Worm (Caenorhabditis elegans) whole organism, young adult: ENCODE measurements around the gene nucb-1.

Experiments
- B0035.1 ChIP-seq: sonication (generic microtip); optimal IDR thresholded peaks from 2 replicates; lab custom pipeline; 2016; ENCODE audit warnings: missing genetic modification characterization, mild to moderate bottlenecking, missing compliant biosample characterization, missing genotype, missing genetic modification reagents
- F23B12.7 ChIP-seq: sonication (generic microtip); optimal IDR thresholded peaks from 2 replicates; lab custom pipeline; 2017; ENCODE audit warnings: missing genetic modification characterization, mild to moderate bottlenecking, missing compliant biosample characterization, antibody characterized with exemption, moderate library complexity; ENCODE audit not compliant: insufficient read depth
- F52B5.7 ChIP-seq: sonication (generic microtip); optimal IDR thresholded peaks from 2 replicates; lab custom pipeline; 2016; ENCODE audit warnings: mild to moderate bottlenecking, missing genetic modification characterization, missing compliant biosample characterization
- K11D2.4 ChIP-seq: fragments of 200-800 bp; sonication (Bioruptor generic); IDR thresholded peaks from 2 replicates; pipeline ENCODE4 v1.3.6; 2022; ENCODE audit warnings: missing genetic modification reagents, missing genetic modification characterization, missing compliant biosample characterization
- T07F8.4 ChIP-seq: sonication (generic microtip); optimal IDR thresholded peaks from 2 replicates; lab custom pipeline; 2016; ENCODE audit warnings: mild to moderate bottlenecking, missing genetic modification characterization, moderate library complexity, missing compliant biosample characterization
- Y56A3A.18 ChIP-seq: fragments of 200-800 bp; sonication (Bioruptor generic); IDR thresholded peaks from 2 replicates; pipeline ENCODE4 v1.3.6; 2022; ENCODE audit warnings: missing genetic modification reagents, missing genetic modification characterization, missing compliant biosample characterization
- aptf-3 ChIP-seq: fragments of 200-800 bp; sonication (Bioruptor generic); IDR thresholded peaks from 2 replicates; pipeline ENCODE4 v1.3.6; 2022; ENCODE audit warnings: missing genetic modification characterization, missing compliant biosample characterization
- ccch-3 ChIP-seq: fragments of 200-800 bp; sonication (Bioruptor generic); optimal IDR thresholded peaks from 2 replicates; lab custom pipeline; 2018; ENCODE audit warnings: mild to moderate bottlenecking, missing genetic modification characterization, missing compliant biosample characterization
- cebp-1 ChIP-seq, 2 experiments: fragments of 200-800 bp in 1 of 2; sonication (Bioruptor generic) in 1 of 2; sonication (generic microtip) in 1 of 2; IDR thresholded peaks in 1 of 2; optimal IDR thresholded peaks in 1 of 2; 2 replicates each; pipeline versions ENCODE4 v1.3.6 to Lab custom; 2017 to 2022; ENCODE audit warnings: missing compliant biosample characterization in 2 of 2, missing genetic modification characterization in 2 of 2, mild to moderate bottlenecking in 1 of 2, missing genetic modification reagents in 1 of 2, moderate library complexity in 1 of 2
- cebp-2 ChIP-seq: fragments of 200-800 bp; sonication (Bioruptor generic); IDR thresholded peaks from 2 replicates; pipeline ENCODE4 v1.3.6; 2022; ENCODE audit warnings: missing genetic modification characterization, missing compliant biosample characterization
- ceh-100 ChIP-seq: fragments of 200-800 bp; sonication (Bioruptor generic); IDR thresholded peaks from 2 replicates; pipeline ENCODE4 v1.3.6; 2022; ENCODE audit warnings: missing genetic modification reagents, missing genetic modification characterization, missing compliant biosample characterization
- die-1 ChIP-seq: sonication (generic microtip); optimal IDR thresholded peaks from 2 replicates; lab custom pipeline; 2016; ENCODE audit warnings: missing genotype, mild to moderate bottlenecking, missing genetic modification characterization, missing compliant biosample characterization
- dox-1 ChIP-seq: fragments of 200-800 bp; sonication (Bioruptor generic); IDR thresholded peaks from 2 replicates; pipeline ENCODE4 v1.3.6; 2022; ENCODE audit warnings: missing genetic modification reagents, missing genetic modification characterization, missing compliant biosample characterization
- egrh-3 ChIP-seq: fragments of 200-800 bp; sonication (Bioruptor generic); IDR thresholded peaks from 2 replicates; pipeline ENCODE4 v1.3.6; 2022; ENCODE audit warnings: missing genetic modification reagents, missing genetic modification characterization, missing compliant biosample characterization
- ets-4 ChIP-seq: fragments of 200-800 bp; sonication (Bioruptor generic); optimal IDR thresholded peaks from 2 replicates; lab custom pipeline; 2018; ENCODE audit warnings: mild to moderate bottlenecking, missing genetic modification characterization, missing compliant biosample characterization
- gei-17 ChIP-seq: fragments of 200-800 bp; sonication (Bioruptor generic); optimal IDR thresholded peaks from 2 replicates; lab custom pipeline; 2018; ENCODE audit warnings: mild to moderate bottlenecking, missing genetic modification characterization, missing compliant biosample characterization
- hlh-26 ChIP-seq: fragments of 200-800 bp; sonication (Bioruptor generic); conservative IDR thresholded peaks from 2 replicates; pipeline ENCODE4 v1.3.6; 2022; ENCODE audit warnings: missing genetic modification reagents, missing genetic modification characterization, missing compliant biosample characterization
- hmg-1.2 ChIP-seq: fragments of 200-800 bp; sonication (Bioruptor generic); IDR thresholded peaks from 2 replicates; pipeline ENCODE4 v1.3.6; 2022; ENCODE audit warnings: missing genetic modification reagents, missing genetic modification characterization, missing compliant biosample characterization
- hsf-1 ChIP-seq: fragments of 200-800 bp; sonication (Bioruptor generic); IDR thresholded peaks from 2 replicates; pipeline ENCODE4 v1.3.6; 2022; ENCODE audit warnings: missing genetic modification reagents, missing genetic modification characterization, missing compliant biosample characterization
- lag-1 ChIP-seq: fragments of 200-800 bp; sonication (Bioruptor generic); IDR thresholded peaks from 2 replicates; pipeline ENCODE4 v1.3.6; 2022; ENCODE audit warnings: missing genetic modification reagents, missing genetic modification characterization, missing compliant biosample characterization
- let-607 ChIP-seq, 2 experiments: fragments of 200-800 bp in 1 of 2; sonication (Bioruptor generic) in 1 of 2; sonication (generic microtip) in 1 of 2; optimal IDR thresholded peaks; 2 replicates each; lab custom pipeline; 2016 to 2018; ENCODE audit warnings: mild to moderate bottlenecking in 2 of 2, missing compliant biosample characterization in 2 of 2, missing genetic modification characterization in 2 of 2, moderate library complexity in 2 of 2, missing genotype in 1 of 2
- lin-26 ChIP-seq: fragments of 200-800 bp; sonication (Bioruptor generic); IDR thresholded peaks from 2 replicates; pipeline ENCODE4 v1.3.6; 2022; ENCODE audit warnings: missing genetic modification reagents, missing genetic modification characterization, missing compliant biosample characterization
- lin-40 ChIP-seq: sonication (generic microtip); optimal IDR thresholded peaks from 2 replicates; lab custom pipeline; 2016; ENCODE audit warnings: missing genetic modification characterization, mild to moderate bottlenecking, missing compliant biosample characterization, missing genotype, missing genetic modification reagents
- lsy-27 ChIP-seq: sonication (generic microtip); optimal IDR thresholded peaks from 2 replicates; lab custom pipeline; 2017; ENCODE audit warnings: missing genetic modification characterization, mild to moderate bottlenecking, missing compliant biosample characterization, antibody characterized with exemption, missing genotype, borderline replicate concordance; ENCODE audit not compliant: insufficient read depth
- mcd-1 ChIP-seq: fragments of 200-800 bp; sonication (Bioruptor generic); IDR thresholded peaks from 2 replicates; pipeline ENCODE4 v1.3.6; 2022; ENCODE audit warnings: missing genetic modification reagents, missing genetic modification characterization, missing compliant biosample characterization
- mel-28 ChIP-seq: sonication (generic microtip); optimal IDR thresholded peaks from 2 replicates; lab custom pipeline; 2016; ENCODE audit warnings: borderline replicate concordance, mild to moderate bottlenecking, missing genetic modification characterization, missing compliant biosample characterization
- mes-4 ChIP-seq: sonication (generic microtip); optimal IDR thresholded peaks from 2 replicates; lab custom pipeline; 2016; ENCODE audit warnings: missing genotype, missing genetic modification characterization, missing compliant biosample characterization
- nfya-2 ChIP-seq: fragments of 200-800 bp; sonication (Bioruptor generic); IDR thresholded peaks from 2 replicates; pipeline ENCODE4 v1.3.6; 2022; ENCODE audit warnings: missing genetic modification reagents, missing genetic modification characterization, missing compliant biosample characterization
- nhr-80 ChIP-seq: sonication (generic microtip); optimal IDR thresholded peaks from 2 replicates; lab custom pipeline; 2016; ENCODE audit warnings: missing genetic modification characterization, missing compliant biosample characterization
- nhr-90 ChIP-seq: sonication (generic microtip); optimal IDR thresholded peaks from 2 replicates; lab custom pipeline; 2016; ENCODE audit warnings: missing genotype, mild to moderate bottlenecking, missing genetic modification characterization, missing compliant biosample characterization
- repo-1 ChIP-seq: sonication (generic microtip); optimal IDR thresholded peaks from 2 replicates; lab custom pipeline; 2017; ENCODE audit warnings: mild to moderate bottlenecking, missing genetic modification characterization, missing compliant biosample characterization
- snpc-1.1 ChIP-seq: sonication (generic microtip); optimal IDR thresholded peaks from 2 replicates; lab custom pipeline; 2017; ENCODE audit warnings: missing genetic modification characterization, mild to moderate bottlenecking, missing compliant biosample characterization, antibody characterized with exemption, moderate library complexity, missing genotype, missing genetic modification reagents; ENCODE audit not compliant: insufficient read depth
- snpc-1.3 ChIP-seq: sonication (generic microtip); optimal IDR thresholded peaks from 2 replicates; lab custom pipeline; 2017; ENCODE audit warnings: missing genetic modification characterization, mild to moderate bottlenecking, missing compliant biosample characterization, antibody characterized with exemption, moderate library complexity, missing genotype, missing genetic modification reagents; ENCODE audit not compliant: insufficient read depth
- sptf-2 ChIP-seq: fragments of 200-800 bp; sonication (Bioruptor generic); optimal IDR thresholded peaks from 2 replicates; lab custom pipeline; 2018; ENCODE audit warnings: mild to moderate bottlenecking, missing genetic modification characterization, missing compliant biosample characterization
- tbp1 ChIP-seq: fragments of 200-800 bp; sonication (Bioruptor generic); optimal IDR thresholded peaks from 2 replicates; lab custom pipeline; 2018; ENCODE audit warnings: mild to moderate bottlenecking, missing genetic modification characterization, missing compliant biosample characterization
- zim-3 ChIP-seq: sonication (generic microtip); optimal IDR thresholded peaks from 2 replicates; lab custom pipeline; 2017; ENCODE audit warnings: mild to moderate bottlenecking, missing genetic modification characterization, moderate library complexity, missing compliant biosample characterization
- ztf-18 ChIP-seq: sonication (generic microtip); optimal IDR thresholded peaks from 2 replicates; lab custom pipeline; 2016; ENCODE audit warnings: missing genotype, mild to moderate bottlenecking, missing genetic modification characterization, missing compliant biosample characterization
- ztf-22 ChIP-seq: fragments of 200-800 bp; sonication (Bioruptor generic); optimal IDR thresholded peaks from 2 replicates; lab custom pipeline; 2018; ENCODE audit warnings: mild to moderate bottlenecking, missing genetic modification characterization, moderate library complexity, missing compliant biosample characterization
- ztf-26 ChIP-seq: sonication (generic microtip); optimal IDR thresholded peaks from 2 replicates; lab custom pipeline; 2017; ENCODE audit warnings: missing genetic modification characterization, missing compliant biosample characterization
- ztf-3 ChIP-seq: fragments of 200-800 bp; sonication (Bioruptor generic); optimal IDR thresholded peaks from 2 replicates; lab custom pipeline; 2018; ENCODE audit warnings: mild to moderate bottlenecking, missing genetic modification characterization, missing compliant biosample characterization

Gene nucb-1

ce11 chrX:10218779-10219178, 21.3 kb downstream of the nucb-1 start, which contains the start of gene F44A6.5:
TSS of gene F44A6.5 (minus strand) at chrX:10218929.
- no peak for TF ChIP-seq K11D2.4
- peak; percentile 19 for TF ChIP-seq ztf-26 (tag; lab: Kevin White, UChicago)
- no peak for TF ChIP-seq mcd-1
- no peak for TF ChIP-seq ztf-3 (GFP tag; lab: Kevin White, UChicago)
- TF ChIP-seq Y56A3A.18 (GFP tag; lab: Robert Waterston, UW): no peak
- no peak for TF ChIP-seq cebp-1 (GFP tag; IDR thresholded peaks at IDR 0.05; lab: Robert Waterston, UW)
- TF ChIP-seq cebp-1 (tag; optimal IDR thresholded peaks at IDR 0.05; lab: Kevin White, UChicago): peak; percentile 4
- no peak for TF ChIP-seq lsy-27 (tag; lab: Kevin White, UChicago)
- no peak for TF ChIP-seq mes-4 (tag; lab: Kevin White, UChicago)
- TF ChIP-seq hmg-1.2: no peak
- peak; percentile 42 for TF ChIP-seq lin-40 (tag; lab: Kevin White, UChicago)
- no peak for TF ChIP-seq hsf-1
- TF ChIP-seq hlh-26 (GFP tag; lab: Robert Waterston, UW): no peak
- no peak for TF ChIP-seq cebp-2 (GFP tag; lab: Robert Waterston, UW)
- peak; percentile 53 for TF ChIP-seq nhr-80 (tag; lab: Kevin White, UChicago)
- no peak for TF ChIP-seq ztf-22 (GFP tag; lab: Kevin White, UChicago)
- no peak for TF ChIP-seq T07F8.4 (tag; lab: Kevin White, UChicago)
- no peak for TF ChIP-seq let-607 (tag; optimal IDR thresholded peaks at IDR 0.05; lab: Kevin White, UChicago)
- no peak for TF ChIP-seq snpc-1.3 (tag; lab: Kevin White, UChicago)
- no peak for TF ChIP-seq gei-17 (GFP tag; lab: Kevin White, UChicago)
- no peak for TF ChIP-seq egrh-3
- TF ChIP-seq ceh-100 (GFP tag; lab: Robert Waterston, UW): no peak
- TF ChIP-seq mel-28 (tag; lab: Kevin White, UChicago): no peak
- no peak for TF ChIP-seq ztf-18 (tag; lab: Kevin White, UChicago)
- TF ChIP-seq ccch-3 (GFP tag; lab: Kevin White, UChicago): no peak
- TF ChIP-seq sptf-2 (GFP tag; lab: Kevin White, UChicago): no peak
- no peak for TF ChIP-seq zim-3 (tag; lab: Kevin White, UChicago)
- TF ChIP-seq nfya-2 (GFP tag; lab: Robert Waterston, UW): no peak
- no peak for TF ChIP-seq dox-1 (GFP tag; lab: Robert Waterston, UW)
- TF ChIP-seq lin-26 (GFP tag; lab: Robert Waterston, UW): no peak
- TF ChIP-seq ets-4: no peak
- TF ChIP-seq nhr-90 (tag; lab: Kevin White, UChicago): no peak
- TF ChIP-seq lag-1: no peak
- TF ChIP-seq tbp1 (GFP tag; lab: Kevin White, UChicago): peak; percentile 2
- no peak for TF ChIP-seq aptf-3 (GFP tag; lab: Robert Waterston, UW)
- no peak for TF ChIP-seq die-1 (tag; lab: Kevin White, UChicago)
- no peak for TF ChIP-seq B0035.1
- TF ChIP-seq F52B5.7: no peak
- TF ChIP-seq F23B12.7 (tag; lab: Kevin White, UChicago): peak; percentile 2
- no peak for TF ChIP-seq repo-1 (tag; lab: Kevin White, UChicago)
- no peak for TF ChIP-seq snpc-1.1 (tag; lab: Kevin White, UChicago)
- TF ChIP-seq, all 124 proteins: peak for 6
